Worm (Caenorhabditis elegans): ENCODE measurements around the gene ZK673.6.

DNA sequence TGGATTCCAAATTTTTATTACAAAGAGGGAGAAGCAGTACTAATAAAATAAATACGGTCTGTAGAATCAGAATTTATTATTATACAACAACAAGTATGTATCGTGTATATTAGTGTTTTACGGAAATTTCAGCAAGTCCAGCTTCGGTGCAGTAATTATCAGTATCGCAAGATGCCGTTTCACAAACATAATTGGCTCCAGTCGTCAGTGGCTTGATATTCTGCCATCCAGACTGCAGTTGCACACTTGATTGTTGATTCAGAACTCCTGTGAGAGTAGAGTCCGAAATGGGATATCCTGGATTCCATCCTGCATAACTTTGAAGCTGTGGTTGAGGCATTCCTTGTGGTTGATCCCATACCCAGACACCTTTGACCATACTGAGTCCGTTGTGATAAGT lies 15.9 kb upstream of the ZK673.6 start:
- no peak for TF ChIP-seq unc-39 (tag; optimal IDR thresholded peaks at IDR 0.05)
- no peak for TF ChIP-seq ceh-83 (GFP tag; optimal IDR thresholded peaks at IDR 0.05)
- no peak for TF ChIP-seq nhr-12 (tag; optimal IDR thresholded peaks at IDR 0.05)
- TF ChIP-seq blmp-1 (tag; optimal IDR thresholded peaks at IDR 0.05) = no peak
- TF ChIP-seq nhr-76 (tag; optimal IDR thresholded peaks at IDR 0.05) = no peak
- TF ChIP-seq ztf-11 (tag; optimal IDR thresholded peaks at IDR 0.05) = no peak
- TF ChIP-seq lin-32 (GFP tag; optimal IDR thresholded peaks at IDR 0.05) = no peak
- no peak for TF ChIP-seq sptf-1 (tag; optimal IDR thresholded peaks at IDR 0.05)
